Worm (Caenorhabditis elegans) whole organism, young adult: ENCODE results near the gene K08D8.6.

Experiments used
- aptf-2 ChIP-seq: fragments of 200-800 bp; sonication (Bioruptor generic); conservative IDR thresholded peaks from 2 replicates; pipeline ENCODE4 v1.3.6; 2022; ENCODE audit warnings: missing genetic modification reagents, missing genetic modification characterization, missing compliant biosample characterization
- ccch-3 ChIP-seq: fragments of 200-800 bp; sonication (Bioruptor generic); optimal IDR thresholded peaks from 2 replicates; lab custom pipeline; 2018; ENCODE audit warnings: mild to moderate bottlenecking, missing genetic modification characterization, missing compliant biosample characterization
- ets-4 ChIP-seq: fragments of 200-800 bp; sonication (Bioruptor generic); optimal IDR thresholded peaks from 2 replicates; lab custom pipeline; 2018; ENCODE audit warnings: mild to moderate bottlenecking, missing genetic modification characterization, missing compliant biosample characterization
- lsl-1 ChIP-seq: fragments of 200-800 bp; sonication (Bioruptor generic); optimal IDR thresholded peaks from 2 replicates; lab custom pipeline; 2018; ENCODE audit warnings: mild to moderate bottlenecking, missing genetic modification characterization, moderate library complexity, missing compliant biosample characterization
- madf-6 ChIP-seq: fragments of 200-800 bp; sonication (Bioruptor generic); IDR thresholded peaks from 2 replicates; pipeline ENCODE4 v1.3.6; 2022; ENCODE audit warnings: missing genetic modification reagents, missing genetic modification characterization, missing compliant biosample characterization
- repo-1 ChIP-seq: sonication (generic microtip); optimal IDR thresholded peaks from 2 replicates; lab custom pipeline; 2017; ENCODE audit warnings: mild to moderate bottlenecking, missing genetic modification characterization, missing compliant biosample characterization
- snpc-4 ChIP-seq, 5 experiments: fragments of 150-350 bp in 1 of 5; sonication (generic microtip) in 4 of 5; optimal IDR thresholded peaks; 2 replicates each; lab custom pipeline; 2014 to 2018; ENCODE audit warnings: missing genetic modification characterization in 5 of 5, missing biosample characterization in 3 of 5, antibody characterized with exemption in 2 of 5, mild to moderate bottlenecking in 2 of 5, missing compliant biosample characterization in 2 of 5, missing genotype in 2 of 5, moderate library complexity in 2 of 5, missing genetic modification reagents in 1 of 5

DNA sequence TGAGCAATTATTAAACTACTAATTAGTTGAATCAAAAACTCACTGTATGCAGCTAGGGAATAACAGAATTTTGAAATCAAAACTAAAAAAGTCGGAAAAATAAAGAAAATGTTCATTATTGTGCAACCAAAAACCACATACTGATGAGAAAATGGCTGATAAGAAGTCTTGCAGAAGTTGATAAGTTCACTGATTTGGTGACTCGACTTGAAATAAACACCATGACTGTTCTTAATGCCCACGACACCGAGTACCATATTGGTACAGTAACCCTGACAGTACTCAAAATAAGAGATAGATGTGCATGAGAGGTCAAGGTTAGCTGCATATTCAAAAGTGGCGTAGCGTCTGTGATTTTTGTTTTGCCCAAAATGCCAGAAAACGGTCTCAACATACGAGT lies 4.3 kb downstream of the K08D8.6 start:
- TF ChIP-seq aptf-2 (GFP tag; lab: Robert Waterston, UW) (no peak), lsl-1 (GFP tag; lab: Kevin White, UChicago) (no peak), repo-1 (tag; lab: Kevin White, UChicago) (no peak), snpc-4 (GFP tag; optimal IDR thresholded peaks at IDR 0.05; lab: Kevin White, UChicago) (no peak), snpc-4 (tag; optimal IDR thresholded peaks at IDR 0.05; lab: Kevin White, UChicago) (no peak), madf-6 (GFP tag; lab: Robert Waterston, UW) (no peak), ets-4 (GFP tag; lab: Kevin White, UChicago) (no peak), ccch-3 (GFP tag; lab: Kevin White, UChicago) (no peak)
